Fruit fly (Drosophila melanogaster) whole organism, adult: ENCODE measurements around the gene RpL10Ab.

Experiments
- CG11617 ChIP-seq: fragments of 200-800 bp; sonication (Bioruptor generic); optimal IDR thresholded peaks from 2 replicates; lab custom pipeline; 2017; ENCODE audit warnings: mild to moderate bottlenecking, missing biosample characterization, missing genetic modification reagents, missing genetic modification characterization
- CG12768 ChIP-seq: fragments of 200-800 bp; sonication (Bioruptor generic); optimal IDR thresholded peaks from 2 replicates; lab custom pipeline; 2017; ENCODE audit warnings: missing biosample characterization, missing genetic modification characterization, mild to moderate bottlenecking, moderate library complexity, missing genetic modification reagents
- CG14711 ChIP-seq: fragments of 200-800 bp; sonication (Bioruptor generic); optimal IDR thresholded peaks from 2 replicates; lab custom pipeline; 2018; ENCODE audit warnings: missing biosample characterization, mild to moderate bottlenecking, missing genetic modification characterization, moderate library complexity
- CG1620 ChIP-seq: fragments of 200-800 bp; sonication (Bioruptor generic); optimal IDR thresholded peaks from 2 replicates; lab custom pipeline; 2016; ENCODE audit warnings: missing biosample characterization, missing genetic modification characterization
- CG33017 ChIP-seq: fragments of 200-800 bp; sonication (Bioruptor generic); optimal IDR thresholded peaks from 2 replicates; lab custom pipeline; 2018; ENCODE audit warnings: missing biosample characterization, mild to moderate bottlenecking, missing genetic modification characterization, moderate library complexity
- CG5204 ChIP-seq: fragments of 200-800 bp; sonication (Bioruptor generic); optimal IDR thresholded peaks from 2 replicates; lab custom pipeline; 2016; ENCODE audit warnings: missing biosample characterization, missing genetic modification characterization
- CG7045 ChIP-seq: fragments of 200-800 bp; sonication (Bioruptor generic); optimal IDR thresholded peaks from 2 replicates; lab custom pipeline; 2017; ENCODE audit warnings: missing biosample characterization, mild to moderate bottlenecking, missing genetic modification characterization
- CG7101 ChIP-seq: fragments of 200-800 bp; sonication (Bioruptor generic); optimal IDR thresholded peaks from 2 replicates; lab custom pipeline; 2018; ENCODE audit warnings: missing biosample characterization, mild to moderate bottlenecking, missing genetic modification characterization, moderate library complexity
- Clk ChIP-seq: fragments of 200-800 bp; sonication (Bioruptor generic); optimal IDR thresholded peaks from 2 replicates; lab custom pipeline; 2017; ENCODE audit warnings: missing biosample characterization, missing genetic modification characterization
- Crg-1 ChIP-seq: fragments of 200-800 bp; sonication (Bioruptor generic); optimal IDR thresholded peaks from 2 replicates; lab custom pipeline; 2016; ENCODE audit warnings: missing biosample characterization, missing genetic modification characterization
- Hr96 ChIP-seq: fragments of 200-800 bp; sonication (Bioruptor generic); optimal IDR thresholded peaks from 2 replicates; lab custom pipeline; 2016; ENCODE audit warnings: missing biosample characterization, missing genetic modification characterization
- Mnt ChIP-seq: fragments of 200-800 bp; sonication (Bioruptor generic); optimal IDR thresholded peaks from 2 replicates; lab custom pipeline; 2016; ENCODE audit warnings: missing biosample characterization, mild to moderate bottlenecking, missing genetic modification characterization
- bab1 ChIP-seq: fragments of 200-800 bp; sonication (Bioruptor generic); optimal IDR thresholded peaks from 3 replicates; lab custom pipeline; 2019; ENCODE audit warnings: missing biosample characterization, mild to moderate bottlenecking, missing genetic modification characterization, moderate library complexity
- cic ChIP-seq: fragments of 200-800 bp; sonication (Bioruptor generic); optimal IDR thresholded peaks from 2 replicates; lab custom pipeline; 2017; ENCODE audit warnings: missing biosample characterization, mild to moderate bottlenecking, missing genetic modification characterization, moderate library complexity
- cnc ChIP-seq, 2 experiments: fragments of >200 bp; optimal IDR thresholded peaks; 2 replicates each; lab custom pipeline; 2017
- kay ChIP-seq: fragments of 200-800 bp; sonication (Bioruptor generic); peaks from one replicate; lab custom pipeline; 2016; ENCODE audit warnings: missing biosample characterization, missing genetic modification characterization, borderline replicate concordance
- ovo ChIP-seq: fragments of 200-800 bp; sonication (Bioruptor generic); optimal IDR thresholded peaks from 2 replicates; lab custom pipeline; 2016; ENCODE audit warnings: missing biosample characterization, missing genetic modification characterization
- pad ChIP-seq: fragments of 200-800 bp; sonication (Bioruptor generic); optimal IDR thresholded peaks from 3 replicates; lab custom pipeline; 2017; ENCODE audit warnings: missing biosample characterization, missing genetic modification characterization, mild to moderate bottlenecking, moderate library complexity, missing genetic modification reagents
- tj ChIP-seq: fragments of 200-800 bp; sonication (Bioruptor generic); optimal IDR thresholded peaks from 3 replicates; lab custom pipeline; 2017; ENCODE audit warnings: missing biosample characterization, mild to moderate bottlenecking, missing genetic modification characterization, moderate library complexity
- toe ChIP-seq: fragments of 200-800 bp; sonication (Bioruptor generic); optimal IDR thresholded peaks from 2 replicates; lab custom pipeline; 2016; ENCODE audit warnings: missing biosample characterization, missing genetic modification characterization

RpL10Ab gene

dm6 chr3L:11821723-11822445 lies 767 bp upstream of the RpL10Ab start, which contains the start of the genes CG11597 and CG5946:
TSS of gene CG11597 (minus strand) at chr3L:11822275.
TSS of gene CG5946 (minus strand) at chr3L:11822275.
- TF ChIP-seq pad (GFP tag; lab: Kevin White, UChicago) = no peak
- TF ChIP-seq toe = no peak
- no peak for TF ChIP-seq Clk (GFP tag; lab: Kevin White, UChicago)

DNA sequence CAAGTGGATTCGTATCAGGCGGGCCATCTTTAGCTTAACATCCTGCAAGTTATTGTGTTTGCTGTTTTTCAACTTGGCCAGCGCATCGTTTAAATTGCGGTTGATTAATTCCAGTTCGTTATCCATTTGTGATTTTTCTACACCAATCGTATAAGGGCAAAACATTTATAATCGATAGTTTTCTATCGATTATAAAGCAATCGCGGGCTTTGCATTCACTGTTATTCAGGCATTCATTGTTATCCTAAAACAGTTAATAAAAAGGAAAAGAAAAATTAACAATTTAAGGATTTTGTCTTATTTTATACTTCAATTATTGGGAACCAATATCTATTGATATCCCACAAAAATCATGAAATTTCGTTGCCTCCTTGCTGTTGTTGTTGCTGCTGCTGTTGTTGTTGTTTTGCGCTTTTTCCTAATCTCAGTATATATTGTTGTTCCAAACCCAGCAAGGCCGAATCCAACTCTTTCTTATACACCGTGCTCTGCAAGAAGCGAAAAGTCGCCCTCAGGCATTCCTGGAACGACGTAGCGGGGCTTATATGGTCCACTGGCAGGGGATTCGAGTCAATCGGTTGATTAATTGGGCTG lies 3.0 kb downstream of the RpL10Ab start, which contains the start of gene CG32095:
CG32095 (minus strand) TSS at position 173 of the 594 bp plus-strand sequence.
- TF ChIP-seq CG11617 (no peak), Mnt (GFP tag; lab: Kevin White, UChicago) (no peak), kay (no peak), CG12768 (GFP tag; lab: Kevin White, UChicago) (no peak), bab1 (GFP tag; lab: Kevin White, UChicago) (no peak), pad (GFP tag; lab: Kevin White, UChicago) (no peak)

- TF ChIP-seq CG1620 (GFP tag; lab: Kevin White, UChicago) (no peak), CG14711 (tag; lab: Kevin White, UChicago) (no peak), tj (GFP tag; lab: Kevin White, UChicago) (no peak), CG7101 (no peak), CG11617 (no peak), Mnt (GFP tag; lab: Kevin White, UChicago) (no peak), CG33017 (no peak)
Observed at dm6 chr3L:11828730-11829129, 6.1 kb downstream of the RpL10Ab start, which contains the start of gene CG7264. TSS of gene CG7264 (plus strand) at chr3L:11829030.

DNA sequence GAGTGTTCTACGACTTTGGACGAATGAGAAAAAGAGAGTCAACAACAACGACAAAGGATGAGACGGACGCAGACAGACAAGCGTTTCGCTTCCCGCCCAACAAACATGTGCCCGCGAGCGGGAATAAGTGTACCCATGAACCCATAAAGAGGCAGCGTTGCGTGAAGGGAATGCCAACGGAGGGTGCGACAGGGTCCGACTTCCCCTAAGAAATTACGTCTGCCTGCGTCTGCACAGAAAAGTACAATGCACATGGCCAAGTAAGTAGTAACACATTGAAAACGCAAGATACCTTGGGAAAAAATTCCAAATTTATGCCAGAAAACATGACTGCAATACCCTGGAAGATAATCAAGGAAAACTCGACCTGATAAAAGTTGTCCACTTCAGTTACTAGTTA lies 8.5 kb downstream of the RpL10Ab start:
- no peak for TF ChIP-seq Crg-1 (GFP tag; lab: Kevin White, UChicago)
- TF ChIP-seq toe = no peak
- no peak for TF ChIP-seq Mnt (GFP tag; lab: Kevin White, UChicago)
- TF ChIP-seq ovo = no peak
- no peak for TF ChIP-seq CG14711 (tag; lab: Kevin White, UChicago)
- no peak for TF ChIP-seq Hr96 (GFP tag; lab: Kevin White, UChicago)
- no peak for TF ChIP-seq CG1620 (GFP tag; lab: Kevin White, UChicago)
- no peak for TF ChIP-seq CG33017
- TF ChIP-seq bab1 (GFP tag; lab: Kevin White, UChicago) = no peak
- TF ChIP-seq CG7101 = no peak
- TF ChIP-seq tj (GFP tag; lab: Kevin White, UChicago) = no peak
- TF ChIP-seq cnc (optimal IDR thresholded peaks at IDR 0.05; lab: Kevin White, UChicago) = no peak
- TF ChIP-seq CG7045 (GFP tag; lab: Kevin White, UChicago) = no peak
- no peak for TF ChIP-seq cic (GFP tag; lab: Kevin White, UChicago)
- no peak for TF ChIP-seq CG11617
- TF ChIP-seq CG5204 = no peak
- no peak for TF ChIP-seq kay

DNA sequence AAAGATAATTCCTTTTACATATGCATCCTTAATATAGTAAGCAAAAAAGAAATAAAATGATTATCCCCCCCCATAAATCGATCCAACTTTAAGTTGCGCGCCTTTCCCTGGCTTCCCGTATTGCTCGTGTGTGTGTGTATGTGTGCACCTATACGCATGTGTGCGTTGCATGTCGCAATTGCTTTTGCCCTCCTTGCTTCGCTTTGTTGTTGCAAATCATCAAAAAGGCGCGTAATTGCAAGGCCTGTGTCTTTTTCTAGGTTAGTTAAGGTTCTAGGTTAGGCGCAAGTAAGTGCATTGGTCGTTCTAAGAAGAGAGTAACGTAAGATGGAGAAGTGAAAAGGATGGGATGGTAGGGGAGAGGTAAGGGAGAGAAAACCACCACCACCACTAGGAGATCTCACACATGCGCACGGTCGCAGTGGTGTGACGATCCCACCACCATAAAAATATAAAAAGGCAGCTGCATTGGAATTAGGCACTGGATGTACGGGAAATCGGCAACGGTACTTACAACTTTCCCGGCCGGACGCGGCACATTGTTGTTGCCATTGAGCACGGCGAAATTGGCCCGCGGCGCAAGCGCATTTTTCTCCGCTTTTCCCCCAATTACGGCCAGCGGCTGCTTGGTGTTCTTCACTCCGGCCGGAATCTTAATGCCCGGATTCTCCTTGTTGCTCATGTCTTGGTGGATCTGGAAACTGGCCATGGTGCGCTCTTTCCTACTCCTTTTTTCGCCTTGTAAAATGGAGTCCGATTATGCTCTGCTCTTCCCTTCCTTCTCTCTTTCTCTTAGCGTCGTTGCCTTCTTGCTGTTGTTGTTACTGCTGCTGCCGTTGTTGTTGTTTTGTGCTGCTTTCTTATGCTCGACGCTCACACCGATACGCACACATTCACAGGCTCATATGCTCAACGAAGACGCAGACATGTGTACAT lies 10.0 kb downstream of the RpL10Ab start:
- TF ChIP-seq Clk (GFP tag; lab: Kevin White, UChicago) (no peak), pad (GFP tag; lab: Kevin White, UChicago) (peak; percentile 7)

- TF ChIP-seq bab1 (GFP tag; lab: Kevin White, UChicago) (peak; percentile 31), CG1620 (GFP tag; lab: Kevin White, UChicago) (no peak), CG12768 (GFP tag; lab: Kevin White, UChicago) (no peak), ovo (no peak), cic (GFP tag; lab: Kevin White, UChicago) (no peak), toe (no peak), pad (GFP tag; lab: Kevin White, UChicago) (no peak), CG5204 (no peak)
Observed at dm6 chr3L:11833296-11833717, 10.7 kb downstream of the RpL10Ab start, which contains the start of gene CycA. TSS of gene CycA (minus strand) at chr3L:11833578.

DNA sequence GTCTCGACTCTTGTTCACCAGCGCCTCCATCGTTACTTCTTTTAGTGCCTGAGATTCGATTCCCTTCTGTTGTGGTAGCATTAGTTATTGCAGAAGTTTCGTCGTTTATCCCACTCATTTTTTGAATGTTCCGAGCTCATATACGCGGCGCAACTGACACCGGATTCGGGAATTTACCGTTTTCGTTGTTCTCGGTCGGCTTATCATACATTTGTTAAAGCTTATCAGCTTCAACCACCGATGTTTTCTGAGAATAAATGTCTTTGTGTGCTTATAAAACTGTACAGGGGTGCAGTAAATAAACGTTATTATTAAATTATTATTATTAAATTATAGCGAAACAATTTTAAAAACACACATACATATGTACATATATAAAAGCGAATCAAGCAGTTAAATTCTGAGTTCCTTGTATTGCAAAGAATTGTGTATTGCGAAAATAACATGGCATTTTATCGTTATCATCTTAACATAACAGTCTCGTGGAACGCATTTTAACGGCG lies 14.0 kb downstream of the RpL10Ab start, which contains the start of gene CG43064:
CG43064 (minus strand) TSS at position 147 of the 503 bp plus-strand sequence.
- TF ChIP-seq ovo = no peak
- no peak for TF ChIP-seq cnc (optimal IDR thresholded peaks at IDR 0.05; lab: Kevin White, UChicago)
- no peak for TF ChIP-seq CG1620 (GFP tag; lab: Kevin White, UChicago)
- no peak for TF ChIP-seq Mnt (GFP tag; lab: Kevin White, UChicago)
- no peak for TF ChIP-seq CG5204
- TF ChIP-seq toe = no peak
- TF ChIP-seq Hr96 (GFP tag; lab: Kevin White, UChicago) = no peak
- no peak for TF ChIP-seq Clk (GFP tag; lab: Kevin White, UChicago)
- TF ChIP-seq bab1 (GFP tag; lab: Kevin White, UChicago) = no peak
- TF ChIP-seq pad (GFP tag; lab: Kevin White, UChicago) = no peak
- TF ChIP-seq CG11617 = no peak
- no peak for TF ChIP-seq CG33017
- TF ChIP-seq cic (GFP tag; lab: Kevin White, UChicago) = no peak
- TF ChIP-seq CG12768 (GFP tag; lab: Kevin White, UChicago) = no peak
- no peak for TF ChIP-seq CG7045 (GFP tag; lab: Kevin White, UChicago)
- no peak for TF ChIP-seq CG14711 (tag; lab: Kevin White, UChicago)
- no peak for TF ChIP-seq tj (GFP tag; lab: Kevin White, UChicago)
